Fruit fly (Drosophila melanogaster) whole organism, larva: Measurements from ENCODE around the gene boss.
A peak's percentile ranks its signal among the peaks of the same experiment; 100 is the strongest.

Experiments used
- noc ChIP-seq: fragments of 200-800 bp; sonication (Bioruptor generic); optimal IDR thresholded peaks from 3 replicates; lab custom pipeline; 2019; ENCODE audit warnings: missing biosample characterization, mild to moderate bottlenecking, missing genetic modification characterization, moderate library complexity

Gene boss

dm6 chr3R:26000720-26001682 is 39.2 kb downstream of the boss start:
- TF ChIP-seq noc = no peak

dm6 chr3R:26002039-26002438 is 40.2 kb downstream of the boss start:
- TF ChIP-seq noc = no peak

- TF ChIP-seq noc = no peak
Observed at dm6 chr3R:26002570-26003332, 41.0 kb downstream of the boss start.

- TF ChIP-seq noc = peak; percentile 16
Observed at dm6 chr3R:26004377-26005000, 42.7 kb downstream of the boss start.

- no peak for TF ChIP-seq noc
Observed at dm6 chr3R:26005619-26005977, 43.8 kb downstream of the boss start.

- TF ChIP-seq noc = peak; percentile 57
Observed at dm6 chr3R:26005978-26006934, 44.5 kb downstream of the boss start.

dm6 chr3R:26007298-26007697 is 45.5 kb downstream of the boss start:
- no peak for TF ChIP-seq noc

- TF ChIP-seq noc = peak; percentile 56
Observed at dm6 chr3R:26007964-26008868, 46.4 kb downstream of the boss start.

dm6 chr3R:26008892-26009539 is 47.2 kb downstream of the boss start:
- TF ChIP-seq noc = peak; percentile 85

dm6 chr3R:26009766-26010414 is 48.1 kb downstream of the boss start:
- no peak for TF ChIP-seq noc

- TF ChIP-seq noc = no peak
Observed at dm6 chr3R:26010628-26011027, 48.8 kb downstream of the boss start.

- no peak for TF ChIP-seq noc
Observed at dm6 chr3R:26011542-26011941, 49.7 kb downstream of the boss start.

- no peak for TF ChIP-seq noc
Observed at dm6 chr3R:26012288-26012687, 50.5 kb downstream of the boss start.
